Worm (Caenorhabditis elegans): ENCODE measurements around the gene R155.3.

Gene R155.3

DNA sequence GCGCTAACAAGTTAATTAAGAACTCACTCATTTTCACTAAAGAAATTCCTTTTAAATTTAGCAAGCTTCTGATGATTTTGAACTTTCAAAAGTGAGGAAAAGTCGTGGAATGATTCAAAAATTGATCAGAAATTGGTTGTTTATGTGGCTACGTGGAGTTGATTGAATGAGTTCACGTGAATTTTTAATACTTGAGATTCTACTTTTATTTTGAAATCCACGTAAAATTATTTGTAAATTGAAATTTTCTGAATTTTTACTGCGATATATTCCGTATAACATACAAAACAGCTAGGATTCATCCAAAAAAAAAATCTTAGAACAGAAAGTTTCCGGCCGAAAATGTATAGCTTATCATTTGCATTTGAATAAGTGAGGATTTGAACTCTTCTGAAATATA, 6.7 kb downstream of the R155.3 start, which contains the start of gene moa-1:
moa-1 (minus strand) TSS at position 101 of the 400 bp plus-strand sequence.
- TF ChIP-seq ces-1 (GFP tag; optimal IDR thresholded peaks at IDR 0.05), result no peak
- TF ChIP-seq ceh-8 (GFP tag; optimal IDR thresholded peaks at IDR 0.05), result no peak
- TF ChIP-seq ama-1 (optimal IDR thresholded peaks at IDR 0.05), result no peak
- no peak for TF ChIP-seq ceh-90 (tag; optimal IDR thresholded peaks at IDR 0.05)
- TF ChIP-seq dsc-1 (tag; optimal IDR thresholded peaks at IDR 0.05), result no peak
- no peak for TF ChIP-seq fkh-4 (tag; optimal IDR thresholded peaks at IDR 0.05; ENCODE audit: borderline replicate concordance)

DNA sequence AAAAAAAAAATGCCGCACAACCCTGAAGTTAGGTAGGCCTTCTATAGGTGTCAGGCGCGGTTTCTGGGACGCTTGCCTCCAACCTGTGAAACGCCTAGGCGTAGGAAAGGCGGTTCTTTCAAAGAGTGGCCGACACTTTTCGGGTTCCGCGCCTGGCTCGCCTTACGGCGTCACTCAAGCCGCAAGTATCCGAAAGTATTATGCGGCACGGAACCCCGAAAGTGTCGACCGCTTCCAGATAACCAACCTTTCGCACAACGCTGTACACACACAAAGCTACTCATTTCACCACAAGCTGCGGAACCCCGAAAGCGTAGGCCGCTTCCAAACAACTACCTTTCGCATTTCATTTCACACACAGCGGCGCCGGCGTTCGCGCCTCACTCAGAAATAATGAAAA, 13.4 kb downstream of the R155.3 start:
- no peak for TF ChIP-seq nhr-90 (tag; optimal IDR thresholded peaks at IDR 0.05; ENCODE audit: poor library complexity)
- no peak for TF ChIP-seq rnt-1 (tag; optimal IDR thresholded peaks at IDR 0.05)
- TF ChIP-seq ceh-88 (GFP tag; IDR thresholded peaks at IDR 0.05), result no peak
- no peak for TF ChIP-seq blmp-1 (tag; optimal IDR thresholded peaks at IDR 0.05)
- TF ChIP-seq pag-3 (tag; optimal IDR thresholded peaks at IDR 0.05; ENCODE audit: borderline replicate concordance, insufficient read depth), result no peak
- peak; percentile 35 for TF ChIP-seq snpc-4 (tag; optimal IDR thresholded peaks at IDR 0.05)
- TF ChIP-seq ceh-90 (tag; optimal IDR thresholded peaks at IDR 0.05), result no peak
- no peak for TF ChIP-seq isw-1 (GFP tag; IDR thresholded peaks at IDR 0.05)

DNA sequence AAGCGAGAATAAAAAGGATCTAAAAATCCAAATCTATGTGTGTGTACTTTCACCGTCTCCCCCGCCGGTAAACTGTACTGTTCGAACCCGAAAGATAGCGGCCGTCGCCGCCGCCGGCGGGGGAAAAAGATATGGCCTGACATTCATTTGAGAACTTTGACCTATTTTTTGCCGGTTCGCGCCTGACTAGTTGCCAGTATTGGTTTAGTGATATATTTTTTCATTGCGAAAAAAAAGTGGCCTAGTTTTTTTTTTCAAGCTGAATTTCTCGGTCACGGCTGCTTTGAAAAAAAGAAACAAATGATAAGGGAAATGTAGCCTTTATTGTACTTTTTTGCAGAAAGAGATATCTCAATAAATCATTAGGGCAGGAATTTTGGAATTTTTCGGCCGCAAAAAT, 14.0 kb downstream of the R155.3 start:
- TF ChIP-seq lir-3 (tag; optimal IDR thresholded peaks at IDR 0.05; ENCODE audit: poor library complexity) (no peak), blmp-1 (tag; optimal IDR thresholded peaks at IDR 0.05) (no peak), elt-2 (tag; optimal IDR thresholded peaks at IDR 0.05) (peak; percentile 11), lsy-2 (tag; optimal IDR thresholded peaks at IDR 0.05) (no peak), elt-3 (tag; optimal IDR thresholded peaks at IDR 0.05) (peak in 1 of 6 experiments; percentile 18)

DNA sequence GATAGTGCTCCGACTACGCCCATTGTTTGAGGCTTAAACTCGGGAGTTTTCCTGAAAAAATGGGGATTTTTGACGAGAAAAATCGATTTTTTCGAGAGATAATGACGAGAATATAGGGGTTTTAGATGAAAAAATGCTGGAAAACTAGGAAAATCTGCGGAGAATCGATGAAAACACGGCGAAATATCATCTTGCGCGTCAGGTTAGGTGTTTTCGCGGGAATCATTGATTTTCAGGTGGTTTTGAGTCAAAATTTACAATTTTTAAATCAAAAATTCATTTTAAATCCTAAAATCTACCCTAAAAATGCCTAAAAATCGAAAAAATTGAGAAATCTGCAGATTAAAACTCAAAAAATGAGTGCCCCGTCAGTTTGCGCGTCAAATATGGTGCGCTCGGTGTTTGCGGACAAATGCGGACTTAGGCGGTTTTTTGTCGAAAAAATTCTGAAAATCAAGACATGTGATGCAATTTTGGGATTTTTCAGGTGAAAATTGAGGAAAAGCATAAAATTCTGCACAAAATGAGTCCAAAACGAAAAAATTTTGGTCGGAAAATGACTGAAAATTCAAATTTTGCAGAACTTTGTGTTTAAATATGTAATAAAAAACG, 14.5 kb downstream of the R155.3 start, which contains the start of gene mboa-6:
mboa-6 (minus strand) TSS at position 51 of the 612 bp plus-strand sequence.
- TF ChIP-seq isw-1 (GFP tag; IDR thresholded peaks at IDR 0.05), result peak; percentile 33; the same call in 1 of the 2 replicates
- TF ChIP-seq F16B12.6 (tag; optimal IDR thresholded peaks at IDR 0.05), result peak; percentile 78
- TF ChIP-seq lin-13 (GFP tag; optimal IDR thresholded peaks at IDR 0.05), result no peak
- TF ChIP-seq efl-1 (optimal IDR thresholded peaks at IDR 0.05), result peak; percentile 3 to 48
- peak; percentile 34 to 84 for TF ChIP-seq efl-1 (GFP tag; optimal IDR thresholded peaks at IDR 0.05 in 1 of 2)
- peak in 2 of 3 experiments; percentile 34 to 53 for TF ChIP-seq dpl-1 (GFP tag; optimal IDR thresholded peaks at IDR 0.05)
- TF ChIP-seq lin-35 (GFP tag; optimal IDR thresholded peaks at IDR 0.05), result peak in 1 of 2 experiments; percentile 31
- TF ChIP-seq xbp-1 (tag; optimal IDR thresholded peaks at IDR 0.05), result peak; percentile 1
- no peak for TF ChIP-seq sox-4 (tag; optimal IDR thresholded peaks at IDR 0.05)

DNA sequence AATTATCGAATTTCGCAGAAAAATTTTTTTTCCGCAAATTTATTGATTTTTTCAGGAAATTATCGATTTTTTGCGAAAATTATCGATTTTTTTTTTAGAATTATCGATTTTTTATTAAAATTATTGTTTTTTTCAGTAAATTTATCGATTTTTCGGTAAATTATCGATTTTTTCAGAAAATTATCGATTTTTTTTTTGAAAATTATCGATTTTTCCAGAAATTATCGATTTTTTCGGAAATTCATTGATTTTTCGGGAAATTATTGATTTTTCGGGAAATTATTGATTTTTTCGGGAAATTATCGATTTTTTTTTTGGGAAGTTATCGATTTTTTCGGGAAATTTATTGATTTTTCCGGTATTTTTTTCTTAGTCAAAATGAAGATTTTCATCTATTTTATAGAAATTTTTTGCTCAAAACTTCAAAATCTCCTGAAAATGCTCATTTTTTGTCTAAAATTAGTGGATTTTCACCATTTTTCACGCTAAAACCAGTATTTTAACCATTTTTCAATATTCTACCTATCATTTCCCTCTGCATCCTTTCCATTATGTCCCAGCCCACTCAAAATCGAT, 20.9 kb downstream of the R155.3 start:
- TF ChIP-seq elt-3 (tag; optimal IDR thresholded peaks at IDR 0.05) (no peak), mab-9 (GFP tag; IDR thresholded peaks at IDR 0.05) (no peak), nhr-19 (GFP tag; conservative IDR thresholded peaks at IDR 0.05) (no peak), hpl-2 (GFP tag; optimal IDR thresholded peaks at IDR 0.05) (no peak), lin-15B (tag; optimal IDR thresholded peaks at IDR 0.05) (no peak), dpl-1 (GFP tag; optimal IDR thresholded peaks at IDR 0.05) (no peak), efl-1 (optimal IDR thresholded peaks at IDR 0.05) (no peak), efl-1 (GFP tag; optimal IDR thresholded peaks at IDR 0.05 in 1 of 2) (no peak), mdl-1 (tag; optimal IDR thresholded peaks at IDR 0.05) (no peak), isw-1 (GFP tag; IDR thresholded peaks at IDR 0.05) (no peak), ztf-11 (tag; optimal IDR thresholded peaks at IDR 0.05) (no peak)
